Worm (Caenorhabditis elegans) whole organism, L1 larva: ENCODE measurements around the gene srh-28.

Experiments used
- C04F5.9 ChIP-seq: sonication (generic microtip); optimal IDR thresholded peaks from 2 replicates; lab custom pipeline; 2016; ENCODE audit warnings: missing genetic modification characterization, missing compliant biosample characterization
- aly-2 ChIP-seq: fragments of 150-350 bp; optimal IDR thresholded peaks from 2 replicates; lab custom pipeline; 2014; ENCODE audit warnings: missing biosample characterization, missing genetic modification characterization
- ama-1 ChIP-seq: fragments of 150-350 bp; optimal IDR thresholded peaks from 2 replicates; lab custom pipeline; 2014
- ceh-8 ChIP-seq: fragments of 200-800 bp; sonication (Bioruptor generic); optimal IDR thresholded peaks from 2 replicates; lab custom pipeline; 2018; ENCODE audit warnings: mild to moderate bottlenecking, missing genetic modification characterization, moderate library complexity, missing compliant biosample characterization
- ceh-88 ChIP-seq: fragments of 200-800 bp; sonication (Bioruptor generic); IDR thresholded peaks from 2 replicates; pipeline ENCODE4 v1.3.6; 2022; ENCODE audit warnings: missing genetic modification characterization, missing compliant biosample characterization
- dpl-1 ChIP-seq, 3 experiments: fragments of 150-350 bp in 2 of 3; sonication (generic microtip) in 1 of 3; optimal IDR thresholded peaks; 2 replicates each; lab custom pipeline; 2014 to 2017; ENCODE audit warnings: missing biosample characterization in 3 of 3, missing genetic modification characterization in 3 of 3, missing genetic modification reagents in 3 of 3
- dsc-1 ChIP-seq: sonication (generic microtip); optimal IDR thresholded peaks from 2 replicates; lab custom pipeline; 2016; ENCODE audit warnings: mild to moderate bottlenecking, missing genetic modification characterization, missing compliant biosample characterization
- efl-1 ChIP-seq, 4 experiments: fragments of 150-350 bp; optimal IDR thresholded peaks in 3 of 4; peaks in 1 of 4; 1 replicate in 1 of 4; 2 replicates in 3 of 4; lab custom pipeline; 2014; ENCODE audit warnings: missing biosample characterization in 2 of 4, missing genetic modification characterization in 2 of 4, missing genetic modification reagents in 2 of 4
- efl-3 ChIP-seq: fragments of 200-800 bp; sonication (Bioruptor generic); optimal IDR thresholded peaks from 2 replicates; lab custom pipeline; 2018; ENCODE audit warnings: mild to moderate bottlenecking, missing genetic modification characterization, missing compliant biosample characterization
- elt-2 ChIP-seq: sonication (generic microtip); optimal IDR thresholded peaks from 2 replicates; lab custom pipeline; 2016; ENCODE audit warnings: missing genetic modification characterization, mild to moderate bottlenecking, inconsistent platforms, missing compliant biosample characterization, missing genetic modification reagents
- fkh-8 ChIP-seq: sonication (generic microtip); optimal IDR thresholded peaks from 2 replicates; lab custom pipeline; 2016; ENCODE audit warnings: mild to moderate bottlenecking, missing genetic modification characterization, missing compliant biosample characterization
- hlh-17 ChIP-seq: fragments of 200-800 bp; sonication (Bioruptor generic); optimal IDR thresholded peaks from 2 replicates; lab custom pipeline; 2018; ENCODE audit warnings: missing genetic modification characterization, mild to moderate bottlenecking, missing compliant biosample characterization, moderate library complexity, borderline replicate concordance
- hlh-4 ChIP-seq: sonication (generic microtip); optimal IDR thresholded peaks from 2 replicates; lab custom pipeline; 2016; ENCODE audit warnings: mild to moderate bottlenecking, missing genetic modification characterization, missing compliant biosample characterization
- irx-1 ChIP-seq: sonication (generic microtip); optimal IDR thresholded peaks from 2 replicates; lab custom pipeline; 2016; ENCODE audit warnings: missing genetic modification characterization, missing compliant biosample characterization
- isw-1 ChIP-seq: fragments of 200-800 bp; sonication (Bioruptor generic); IDR thresholded peaks from 2 replicates; pipeline ENCODE4 v1.3.6; 2022; ENCODE audit warnings: missing genetic modification characterization, missing compliant biosample characterization
- jun-1 ChIP-seq: fragments of 150-350 bp; optimal IDR thresholded peaks from 2 replicates; lab custom pipeline; 2014; ENCODE audit warnings: missing biosample characterization, missing genetic modification reagents, missing genetic modification characterization
- lin-13 ChIP-seq: fragments of 150-350 bp; optimal IDR thresholded peaks from 2 replicates; lab custom pipeline; 2014; ENCODE audit warnings: missing biosample characterization, missing genetic modification reagents, missing genetic modification characterization
- lin-14 ChIP-seq: fragments of 200-800 bp; sonication (Bioruptor generic); optimal IDR thresholded peaks from 2 replicates; lab custom pipeline; 2018; ENCODE audit warnings: mild to moderate bottlenecking, missing genetic modification characterization, moderate library complexity, missing compliant biosample characterization
- lin-39 ChIP-seq: fragments of 150-350 bp; optimal IDR thresholded peaks from 2 replicates; lab custom pipeline; 2014; ENCODE audit warnings: missing biosample characterization, missing genetic modification reagents, missing genetic modification characterization
- lsy-2 ChIP-seq, 2 experiments: fragments of 150-350 bp; optimal IDR thresholded peaks; 2 replicates each; lab custom pipeline; 2014; ENCODE audit warnings: missing biosample characterization in 2 of 2, missing genetic modification characterization in 2 of 2
- nhr-19 ChIP-seq: fragments of 200-800 bp; sonication (Bioruptor generic); conservative IDR thresholded peaks from 2 replicates; pipeline ENCODE4 v1.3.6; 2022; ENCODE audit warnings: missing genetic modification characterization, missing compliant biosample characterization
- nhr-28 ChIP-seq: fragments of 150-350 bp; optimal IDR thresholded peaks from 2 replicates; lab custom pipeline; 2014; ENCODE audit warnings: missing biosample characterization, missing genetic modification characterization
- nhr-47 ChIP-seq: sonication (generic microtip); optimal IDR thresholded peaks from 2 replicates; lab custom pipeline; 2016; ENCODE audit warnings: mild to moderate bottlenecking, missing genetic modification characterization, moderate library complexity, missing compliant biosample characterization
- nhr-76 ChIP-seq: sonication (generic microtip); optimal IDR thresholded peaks from 2 replicates; lab custom pipeline; 2017; ENCODE audit warnings: missing biosample characterization, missing genetic modification characterization
- nhr-77 ChIP-seq: fragments of 150-350 bp; optimal IDR thresholded peaks from 2 replicates; lab custom pipeline; 2014; ENCODE audit warnings: missing biosample characterization, missing genetic modification characterization
- nhr-85 ChIP-seq: sonication (generic microtip); peaks from one replicate; lab custom pipeline; 2016; ENCODE audit warnings: missing genetic modification characterization, inconsistent platforms, missing compliant biosample characterization
- nhr-90 ChIP-seq: sonication (generic microtip); optimal IDR thresholded peaks from 2 replicates; lab custom pipeline; 2016; ENCODE audit warnings: mild to moderate bottlenecking, missing genetic modification characterization, missing compliant biosample characterization; ENCODE audit not compliant: poor library complexity
- rnt-1 ChIP-seq: sonication (generic microtip); optimal IDR thresholded peaks from 2 replicates; lab custom pipeline; 2016; ENCODE audit warnings: mild to moderate bottlenecking, missing genetic modification characterization, moderate library complexity, missing compliant biosample characterization
- skn-1 ChIP-seq: fragments of 150-350 bp; optimal IDR thresholded peaks from 2 replicates; lab custom pipeline; 2014; ENCODE audit warnings: missing biosample characterization, missing genetic modification characterization
- snu-23 ChIP-seq: sonication (generic microtip); optimal IDR thresholded peaks from 2 replicates; lab custom pipeline; 2016; ENCODE audit warnings: missing genetic modification characterization, missing compliant biosample characterization
- swsn-7 ChIP-seq: sonication (generic microtip); optimal IDR thresholded peaks from 2 replicates; lab custom pipeline; 2016; ENCODE audit warnings: missing genetic modification characterization, missing compliant biosample characterization
- tbx-2 ChIP-seq: sonication (generic microtip); optimal IDR thresholded peaks from 2 replicates; lab custom pipeline; 2016; ENCODE audit warnings: missing genetic modification characterization, missing compliant biosample characterization
- tlp-1 ChIP-seq: fragments of 150-350 bp; optimal IDR thresholded peaks from 2 replicates; lab custom pipeline; 2014; ENCODE audit warnings: missing biosample characterization, missing genetic modification characterization
- unc-30 ChIP-seq: sonication (generic microtip); optimal IDR thresholded peaks from 2 replicates; lab custom pipeline; 2017; ENCODE audit warnings: missing biosample characterization, missing genetic modification characterization
- zag-1 ChIP-seq: fragments of 150-350 bp; optimal IDR thresholded peaks from 2 replicates; lab custom pipeline; 2014; ENCODE audit warnings: missing biosample characterization, missing genetic modification characterization

The srh-28 gene

ce11 chrV:6817184-6817583 lies 41.6 kb upstream of the srh-28 start, which contains the start of gene dmsr-14:
dmsr-14 (minus strand) TSS chrV:6817284.
- TF ChIP-seq fkh-8 (tag; lab: Kevin White, UChicago), result peak; percentile 48
- TF ChIP-seq hlh-17, result no peak
- TF ChIP-seq unc-30 (tag; lab: Kevin White, UChicago), result no peak
- TF ChIP-seq aly-2 (tag; lab: Kevin White, UChicago), result no peak
- TF ChIP-seq jun-1 (tag; lab: Kevin White, UChicago), result no peak
- TF ChIP-seq hlh-4 (tag; lab: Kevin White, UChicago), result peak; percentile 7
- no peak for TF ChIP-seq isw-1
- TF ChIP-seq, all 84 proteins: peak for 2

ce11 chrV:6813862-6814261 lies 38.3 kb upstream of the srh-28 start:
- TF ChIP-seq irx-1 (no peak), lin-13 (GFP tag; lab: Kevin White, UChicago) (no peak), zag-1 (tag; lab: Kevin White, UChicago) (no peak), ceh-88 (GFP tag; lab: Robert Waterston, UW) (no peak), hlh-17 (no peak), lsy-2 (tag; optimal IDR thresholded peaks at IDR 0.05; lab: Kevin White, UChicago) (no peak), efl-1 (optimal IDR thresholded peaks at IDR 0.05; lab: Kevin White, UChicago) (no peak), efl-1 (GFP tag; optimal IDR thresholded peaks at IDR 0.05 in 1 of 2; lab: Kevin White, UChicago) (peak in 1 of 2 experiments; percentile 77)
- TF ChIP-seq, all 84 proteins: peak for 1

- TF ChIP-seq nhr-47 (no peak), lsy-2 (tag; optimal IDR thresholded peaks at IDR 0.05; lab: Kevin White, UChicago) (no peak), elt-2 (tag; lab: Kevin White, UChicago) (peak; percentile 77), ceh-88 (GFP tag; lab: Robert Waterston, UW) (no peak), tlp-1 (peak; percentile 50)
Observed at ce11 chrV:6811863-6812262, 36.3 kb upstream of the srh-28 start.

ce11 chrV:6810091-6810490 lies 34.5 kb upstream of the srh-28 start:
- TF ChIP-seq elt-2 (tag; lab: Kevin White, UChicago) (peak; percentile 32), nhr-85 (tag; lab: Kevin White, UChicago) (no peak)

- TF ChIP-seq lin-39 (tag; lab: Kevin White, UChicago), result no peak
- no peak for TF ChIP-seq rnt-1 (tag; lab: Kevin White, UChicago)
- TF ChIP-seq nhr-76 (tag; lab: Kevin White, UChicago), result no peak
- no peak for TF ChIP-seq nhr-19 (GFP tag; lab: Robert Waterston, UW)
Observed at ce11 chrV:6808962-6809361, 33.4 kb upstream of the srh-28 start, which contains the start of gene dmsr-16. dmsr-16 (minus strand) TSS chrV:6809062.

- TF ChIP-seq tbx-2 (no peak), aly-2 (tag; lab: Kevin White, UChicago) (no peak), swsn-7 (tag; lab: Kevin White, UChicago) (no peak), ama-1 (no peak), dsc-1 (tag; lab: Kevin White, UChicago) (no peak), nhr-28 (tag; lab: Kevin White, UChicago) (no peak), nhr-77 (tag; lab: Kevin White, UChicago) (no peak), nhr-90 (tag; lab: Kevin White, UChicago) (no peak), dpl-1 (GFP tag; optimal IDR thresholded peaks at IDR 0.05; lab: Kevin White, UChicago) (no peak), skn-1 (no peak), nhr-85 (tag; lab: Kevin White, UChicago) (no peak), jun-1 (tag; lab: Kevin White, UChicago) (no peak), snu-23 (GFP tag; lab: Kevin White, UChicago) (no peak), efl-3 (GFP tag; lab: Kevin White, UChicago) (no peak), lin-14 (GFP tag; lab: Kevin White, UChicago) (no peak), elt-2 (tag; lab: Kevin White, UChicago) (no peak), C04F5.9 (no peak), ceh-8 (no peak)
- TF ChIP-seq, all 84 proteins: peak for 0
Observed at ce11 chrV:6806340-6806739, 30.7 kb upstream of the srh-28 start, which contains the start of gene dmsr-12. dmsr-12 (minus strand) TSS chrV:6806440.
